Worm (Caenorhabditis elegans) whole organism, L3 larva: ENCODE measurements around the gene C06E4.3.

Experiments
- R02D3.7 ChIP-seq: fragments of 150-350 bp; optimal IDR thresholded peaks from 2 replicates; lab custom pipeline; 2014; ENCODE audit warnings: missing biosample characterization, missing genetic modification characterization
- ceh-9 ChIP-seq: sonication (generic microtip); optimal IDR thresholded peaks from 2 replicates; lab custom pipeline; 2018; ENCODE audit warnings: missing biosample characterization, missing genetic modification characterization
- egl-27 ChIP-seq: sonication (generic microtip); optimal IDR thresholded peaks from 4 replicates; lab custom pipeline; 2017; ENCODE audit warnings: missing biosample characterization, missing genetic modification reagents, missing genetic modification characterization
- fos-1 ChIP-seq: fragments of 150-350 bp; optimal IDR thresholded peaks from 2 replicates; lab custom pipeline; 2014; ENCODE audit warnings: missing biosample characterization, missing genetic modification characterization
- nfya-1 ChIP-seq: sonication (generic microtip); optimal IDR thresholded peaks from 2 replicates; lab custom pipeline; 2017; ENCODE audit warnings: missing genetic modification characterization, mild to moderate bottlenecking, missing compliant biosample characterization, antibody characterized with exemption, moderate library complexity; ENCODE audit not compliant: insufficient read depth
- pha-4 ChIP-seq: fragments of 150-350 bp; optimal IDR thresholded peaks from 2 replicates; lab custom pipeline; 2014; ENCODE audit warnings: missing biosample characterization, missing genetic modification reagents, missing genetic modification characterization
- skn-1 ChIP-seq: fragments of 150-350 bp; optimal IDR thresholded peaks from 2 replicates; lab custom pipeline; 2014; ENCODE audit warnings: missing biosample characterization, missing genetic modification characterization
- snpc-4 ChIP-seq: fragments of 150-350 bp; optimal IDR thresholded peaks from 2 replicates; lab custom pipeline; 2014; ENCODE audit warnings: missing biosample characterization, missing genetic modification characterization
- unc-62 ChIP-seq: fragments of 150-350 bp; sonication (generic microtip); optimal IDR thresholded peaks from 4 replicates; lab custom pipeline; 2014; ENCODE audit warnings: missing biosample characterization, missing genetic modification reagents, missing genetic modification characterization
- ztf-11 ChIP-seq: fragments of 150-350 bp; optimal IDR thresholded peaks from 2 replicates; lab custom pipeline; 2014; ENCODE audit warnings: missing biosample characterization, missing genetic modification characterization

DNA sequence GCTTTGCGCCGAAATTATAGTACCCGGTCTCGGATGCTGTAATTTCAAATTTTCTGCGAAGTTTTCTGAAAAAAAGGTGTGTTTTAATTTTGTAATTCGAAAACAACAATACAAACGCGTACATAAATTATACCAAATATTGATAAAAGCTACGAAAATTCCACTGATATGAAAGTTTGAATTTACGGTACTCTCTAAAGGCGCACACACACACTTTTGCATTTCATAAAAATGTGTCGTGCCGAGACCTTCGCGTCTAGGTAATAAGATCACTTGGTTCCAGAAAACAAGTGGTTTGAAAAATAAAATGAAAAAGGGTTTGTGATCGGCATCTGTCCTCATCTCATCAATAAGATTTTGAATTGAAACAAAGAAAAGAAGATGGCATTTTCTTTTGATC lies 50.2 kb downstream of the C06E4.3 start:
- TF ChIP-seq ceh-9 (tag; lab: Kevin White, UChicago) (no peak), nfya-1 (tag; lab: Kevin White, UChicago) (no peak), skn-1 (no peak), R02D3.7 (no peak), egl-27 (tag; lab: Kevin White, UChicago) (no peak), snpc-4 (tag; lab: Kevin White, UChicago) (no peak), fos-1 (tag; lab: Kevin White, UChicago) (no peak), ztf-11 (tag; lab: Kevin White, UChicago) (no peak), pha-4 (no peak), unc-62 (GFP tag; lab: Kevin White, UChicago) (no peak)
